Fruit fly (Drosophila melanogaster) whole organism, embryonic: Measurements from ENCODE around the gene CG7367.

Experiments
- Asciz ChIP-seq: fragments of 200-800 bp; sonication (Bioruptor generic); optimal IDR thresholded peaks from 2 replicates; lab custom pipeline; 2017; ENCODE audit warnings: missing biosample characterization, mild to moderate bottlenecking, missing genetic modification characterization, missing genetic modification reagents
- Atf3 ChIP-seq: fragments of 200-800 bp; sonication (Bioruptor generic); optimal IDR thresholded peaks from 3 replicates; lab custom pipeline; 2016; ENCODE audit warnings: missing biosample characterization, missing genetic modification characterization
- B-H1 ChIP-seq: fragments of 200-800 bp; sonication (Bioruptor generic); IDR thresholded peaks from 3 replicates; pipeline ENCODE4 v1.3.6; 2022; ENCODE audit warnings: missing biosample characterization, missing genetic modification characterization
- CG10209 ChIP-seq: fragments of 200-800 bp; sonication (Bioruptor generic); optimal IDR thresholded peaks from 3 replicates; lab custom pipeline; 2017; ENCODE audit warnings: missing biosample characterization, mild to moderate bottlenecking, missing genetic modification characterization, missing genetic modification reagents
- CG10321 ChIP-seq: fragments of 200-800 bp; sonication (Bioruptor generic); IDR thresholded peaks from 2 replicates; pipeline ENCODE4 v1.3.6; 2022; ENCODE audit warnings: missing biosample characterization, missing genetic modification characterization
- CG10462 ChIP-seq: fragments of 200-800 bp; sonication (Bioruptor generic); optimal IDR thresholded peaks from 2 replicates; lab custom pipeline; 2016; ENCODE audit warnings: missing biosample characterization, missing genetic modification characterization
- CG12942 ChIP-seq: fragments of 200-800 bp; sonication (Bioruptor generic); optimal IDR thresholded peaks from 3 replicates; lab custom pipeline; 2016; ENCODE audit warnings: missing biosample characterization, missing genetic modification characterization
- CG18011 ChIP-seq: fragments of 200-800 bp; sonication (Bioruptor generic); optimal IDR thresholded peaks from 2 replicates; lab custom pipeline; 2017; ENCODE audit warnings: missing biosample characterization, missing genetic modification characterization, mild to moderate bottlenecking, moderate library complexity, missing genotype
- CG3065 ChIP-seq: fragments of 200-800 bp; sonication (Bioruptor generic); optimal IDR thresholded peaks from 2 replicates; lab custom pipeline; 2016; ENCODE audit warnings: missing biosample characterization, missing genetic modification characterization
- CG34376 ChIP-seq: fragments of 200-800 bp; sonication (Bioruptor generic); optimal IDR thresholded peaks from 2 replicates; lab custom pipeline; 2018; ENCODE audit warnings: missing biosample characterization, mild to moderate bottlenecking, missing genetic modification characterization
- CG4424 ChIP-seq: fragments of 200-800 bp; sonication (Bioruptor generic); optimal IDR thresholded peaks from 3 replicates; lab custom pipeline; 2016; ENCODE audit warnings: missing biosample characterization, missing genetic modification characterization
- CG4730 ChIP-seq: fragments of 200-800 bp; sonication (Bioruptor generic); IDR thresholded peaks from 2 replicates; pipeline ENCODE4 v1.3.6; 2022; ENCODE audit warnings: missing biosample characterization, missing genetic modification characterization
- CG6854 ChIP-seq: fragments of 200-800 bp; sonication (Bioruptor generic); optimal IDR thresholded peaks from 3 replicates; lab custom pipeline; 2017; ENCODE audit warnings: missing biosample characterization, mild to moderate bottlenecking, missing genetic modification characterization
- CG9215 ChIP-seq: fragments of 200-800 bp; sonication (Bioruptor generic); IDR thresholded peaks from 2 replicates; pipeline ENCODE4 v1.3.6; 2022; ENCODE audit warnings: missing biosample characterization, missing genetic modification characterization
- HLHmδ ChIP-seq: fragments of 200-800 bp; sonication (Bioruptor generic); optimal IDR thresholded peaks from 2 replicates; lab custom pipeline; 2018; ENCODE audit warnings: missing biosample characterization, mild to moderate bottlenecking, missing genetic modification characterization, moderate library complexity
- Hmx ChIP-seq: fragments of 200-800 bp; sonication (Bioruptor generic); optimal IDR thresholded peaks from 2 replicates; lab custom pipeline; 2016; ENCODE audit warnings: missing biosample characterization, missing genetic modification characterization
- Nf-YC ChIP-seq: fragments of 200-800 bp; optimal IDR thresholded peaks from 3 replicates; lab custom pipeline; 2019; ENCODE audit warnings: missing biosample characterization, mild to moderate bottlenecking, missing genetic modification characterization, moderate library complexity
- Oaz ChIP-seq: fragments of 200-800 bp; sonication (Bioruptor generic); IDR thresholded peaks from 2 replicates; pipeline ENCODE4 v1.3.6; 2022; ENCODE audit warnings: missing biosample characterization, missing genetic modification characterization
- Ptx1 ChIP-seq: fragments of 200-800 bp; sonication (Bioruptor generic); IDR thresholded peaks from 2 replicates; pipeline ENCODE4 v1.3.6; 2022; ENCODE audit warnings: missing biosample characterization, missing genetic modification characterization
- Side ChIP-seq: fragments of 200-800 bp; sonication (Bioruptor generic); optimal IDR thresholded peaks from 2 replicates; lab custom pipeline; 2016; ENCODE audit warnings: missing biosample characterization, missing genetic modification characterization
- Stat92E ChIP-seq, 3 experiments: fragments of >200 bp in 2 of 3; fragments of 200-800 bp in 1 of 3; sonication (Bioruptor generic) in 1 of 3; optimal IDR thresholded peaks; 2 replicates each; lab custom pipeline; 2017 to 2019; ENCODE audit warnings: missing biosample characterization in 3 of 3, missing genetic modification characterization in 3 of 3, mild to moderate bottlenecking in 1 of 3, moderate library complexity in 1 of 3
- Tbp ChIP-seq: fragments of >200 bp; optimal IDR thresholded peaks from 2 replicates; lab custom pipeline; 2018; ENCODE audit warnings: missing biosample characterization, missing genetic modification characterization
- ara ChIP-seq: fragments of 200-800 bp; sonication (Bioruptor generic); IDR thresholded peaks from 2 replicates; pipeline ENCODE4 v1.3.6; 2022; ENCODE audit warnings: missing biosample characterization, missing genetic modification characterization
- ase ChIP-seq: fragments of 200-800 bp; sonication (Bioruptor generic); IDR thresholded peaks from 3 replicates; pipeline ENCODE4 v1.3.6; 2022; ENCODE audit warnings: missing biosample characterization, missing genetic modification characterization
- ash1 ChIP-seq: fragments of 200-800 bp; sonication (Bioruptor generic); optimal IDR thresholded peaks from 2 replicates; lab custom pipeline; 2018; ENCODE audit warnings: missing biosample characterization, mild to moderate bottlenecking, missing genetic modification characterization
- bbx ChIP-seq: fragments of 200-800 bp; sonication (Bioruptor generic); IDR thresholded peaks from 2 replicates; pipeline ENCODE4 v1.3.6; 2022; ENCODE audit warnings: missing biosample characterization, missing genetic modification characterization; ENCODE audit not compliant: partially characterized antibody
- ci ChIP-seq: fragments of 200-800 bp; sonication (Bioruptor generic); IDR thresholded peaks from 3 replicates; pipeline ENCODE4 v1.3.6; 2022; ENCODE audit warnings: missing biosample characterization, missing genetic modification characterization
- dmrt11E ChIP-seq: fragments of 200-800 bp; sonication (Bioruptor generic); optimal IDR thresholded peaks from 3 replicates; lab custom pipeline; 2018; ENCODE audit warnings: missing biosample characterization, mild to moderate bottlenecking, missing genetic modification characterization, moderate library complexity
- dpn ChIP-seq, 2 experiments: fragments of 200-800 bp; sonication (Bioruptor generic); optimal IDR thresholded peaks; 3 replicates each; lab custom pipeline; 2016; ENCODE audit warnings: missing biosample characterization in 2 of 2, missing genetic modification characterization in 2 of 2
- en ChIP-seq: fragments of 200-800 bp; sonication (Bioruptor generic); optimal IDR thresholded peaks from 2 replicates; lab custom pipeline; 2016; ENCODE audit warnings: missing biosample characterization, missing genetic modification characterization
- gfzf ChIP-seq: fragments of 200-800 bp; sonication (Bioruptor generic); optimal IDR thresholded peaks from 2 replicates; lab custom pipeline; 2016; ENCODE audit warnings: missing biosample characterization, mild to moderate bottlenecking, missing genetic modification characterization, moderate library complexity
- ham ChIP-seq: fragments of 200-800 bp; sonication (Bioruptor generic); IDR thresholded peaks from 2 replicates; pipeline ENCODE4 v1.3.6; 2022; ENCODE audit warnings: missing biosample characterization, missing genetic modification characterization
- hbn ChIP-seq: fragments of 200-800 bp; sonication (Bioruptor generic); IDR thresholded peaks from 2 replicates; pipeline ENCODE4 v1.3.6; 2022; ENCODE audit warnings: missing biosample characterization, missing genetic modification characterization; ENCODE audit not compliant: partially characterized antibody
- ind ChIP-seq: fragments of 200-800 bp; sonication (Bioruptor generic); optimal IDR thresholded peaks from 3 replicates; lab custom pipeline; 2016; ENCODE audit warnings: missing biosample characterization, missing genetic modification characterization
- insv ChIP-seq, 2 experiments: fragments of 200-800 bp; sonication (Bioruptor generic); optimal IDR thresholded peaks; 3 replicates each; lab custom pipeline; 2016 to 2018; ENCODE audit warnings: missing biosample characterization in 2 of 2, missing genetic modification characterization in 2 of 2
- mirr ChIP-seq: fragments of 200-800 bp; sonication (Bioruptor generic); optimal IDR thresholded peaks from 3 replicates; lab custom pipeline; 2018; ENCODE audit warnings: missing biosample characterization, mild to moderate bottlenecking, missing genetic modification characterization
- nau ChIP-seq: fragments of 200-800 bp; sonication (Bioruptor generic); optimal IDR thresholded peaks from 3 replicates; lab custom pipeline; 2017; ENCODE audit warnings: missing biosample characterization, mild to moderate bottlenecking, missing genetic modification characterization, missing genetic modification reagents
- oc ChIP-seq: fragments of 200-800 bp; sonication (Bioruptor generic); optimal IDR thresholded peaks from 2 replicates; lab custom pipeline; 2018; ENCODE audit warnings: missing biosample characterization, mild to moderate bottlenecking, missing genetic modification characterization, moderate library complexity
- pfk ChIP-seq: fragments of 200-800 bp; sonication (Bioruptor generic); optimal IDR thresholded peaks from 2 replicates; lab custom pipeline; 2018; ENCODE audit warnings: missing biosample characterization, mild to moderate bottlenecking, missing genetic modification characterization, moderate library complexity
- pros ChIP-seq: fragments of 200-800 bp; sonication (Bioruptor generic); optimal IDR thresholded peaks from 3 replicates; lab custom pipeline; 2019; ENCODE audit warnings: missing biosample characterization, mild to moderate bottlenecking, missing genetic modification characterization, moderate library complexity
- pum ChIP-seq: fragments of 200-800 bp; sonication (Bioruptor generic); optimal IDR thresholded peaks from 2 replicates; lab custom pipeline; 2016; ENCODE audit warnings: missing biosample characterization, missing genetic modification characterization
- sisA ChIP-seq: fragments of 200-800 bp; sonication (Bioruptor generic); IDR thresholded peaks from 2 replicates; pipeline ENCODE4 v1.3.6; 2022; ENCODE audit warnings: missing biosample characterization, missing genetic modification characterization
- slbo ChIP-seq: fragments of 200-800 bp; sonication (Bioruptor generic); IDR thresholded peaks from 2 replicates; pipeline ENCODE4 v1.3.6; 2022; ENCODE audit warnings: missing biosample characterization, missing genetic modification characterization
- stc ChIP-seq: fragments of 200-800 bp; sonication (Bioruptor generic); IDR thresholded peaks from 2 replicates; pipeline ENCODE4 v1.3.6; 2022; ENCODE audit warnings: missing biosample characterization, missing genetic modification characterization
- trh ChIP-seq: fragments of 200-800 bp; sonication (Bioruptor generic); optimal IDR thresholded peaks from 2 replicates; lab custom pipeline; 2016; ENCODE audit warnings: missing biosample characterization, missing genetic modification characterization
- twi ChIP-seq: fragments of 200-800 bp; optimal IDR thresholded peaks from 2 replicates; lab custom pipeline; 2019; ENCODE audit warnings: missing biosample characterization, mild to moderate bottlenecking, missing genetic modification characterization, moderate library complexity
- unpg ChIP-seq: fragments of 200-800 bp; sonication (Bioruptor generic); optimal IDR thresholded peaks from 3 replicates; lab custom pipeline; 2018; ENCODE audit warnings: missing biosample characterization, mild to moderate bottlenecking, missing genetic modification characterization, moderate library complexity
- wdn ChIP-seq: fragments of 200-800 bp; sonication (Bioruptor generic); IDR thresholded peaks from 2 replicates; pipeline ENCODE4 v1.3.6; 2022; ENCODE audit warnings: missing biosample characterization, missing genetic modification characterization
- wor ChIP-seq: fragments of 200-800 bp; sonication (Bioruptor generic); IDR thresholded peaks from 2 replicates; pipeline ENCODE4 v1.3.6; 2022; ENCODE audit warnings: missing biosample characterization, missing genetic modification characterization
- zf30C ChIP-seq: fragments of 200-800 bp; sonication (Bioruptor generic); optimal IDR thresholded peaks from 3 replicates; lab custom pipeline; 2018; ENCODE audit warnings: missing biosample characterization, mild to moderate bottlenecking, missing genetic modification characterization

CG7367 gene

dm6 chr2L:8042645-8043281 lies 3.2 kb upstream of the CG7367 start, which contains the start of gene RpL36A (continued):
- no peak for TF ChIP-seq gfzf
- TF ChIP-seq CG9215 (GFP tag; lab: Robert Waterston, UW), result no peak
- TF ChIP-seq Stat92E (GFP tag; optimal IDR thresholded peaks at IDR 0.05; lab: Kevin White, UChicago), result peak in 1 of 3 experiments; percentile 79
- peak; percentile 28 for TF ChIP-seq Atf3 (GFP tag; lab: Kevin White, UChicago)
- peak; percentile 94 for TF ChIP-seq bbx (GFP tag; lab: Robert Waterston, UW)
- TF ChIP-seq mirr (GFP tag; lab: Kevin White, UChicago), result peak; percentile 79
- TF ChIP-seq CG18011 (GFP tag; lab: Kevin White, UChicago), result peak; percentile 45
- no peak for TF ChIP-seq nau (GFP tag; lab: Kevin White, UChicago)
- TF ChIP-seq ash1 (GFP tag; lab: Kevin White, UChicago), result no peak
- TF ChIP-seq dpn (GFP tag; optimal IDR thresholded peaks at IDR 0.05; lab: Kevin White, UChicago), result peak; percentile 18 to 60
- TF ChIP-seq Ptx1 (GFP tag; lab: Robert Waterston, UW), result peak; percentile 47
- TF ChIP-seq CG4730 (GFP tag; lab: Robert Waterston, UW), result 0 out of 2 replicates have a peak, but pooled peaks have one; percentile 15
- TF ChIP-seq CG34376 (GFP tag; lab: Kevin White, UChicago), result peak; percentile 85
- no peak for TF ChIP-seq pros (GFP tag; lab: Kevin White, UChicago)
- TF ChIP-seq ase, result 0 out of 3 replicates have a peak, but pooled peaks have one; percentile 33
- TF ChIP-seq zf30C (GFP tag; lab: Kevin White, UChicago), result no peak
- no peak for TF ChIP-seq Nf-YC (tag; lab: Kevin White, UChicago)
- peak; percentile 4 for TF ChIP-seq twi (tag; lab: Kevin White, UChicago)
- peak; percentile 84 for TF ChIP-seq ci (GFP tag; lab: Robert Waterston, UW)
- peak; percentile 52 for TF ChIP-seq HLHmδ (GFP tag; lab: Kevin White, UChicago)
- no peak for TF ChIP-seq sisA (GFP tag; lab: Robert Waterston, UW)
- TF ChIP-seq CG12942 (GFP tag; lab: Kevin White, UChicago), result no peak
- TF ChIP-seq wor (GFP tag; lab: Robert Waterston, UW), result no peak
- TF ChIP-seq B-H1 (GFP tag; lab: Robert Waterston, UW), result peak; percentile 27; the same call in 1 of the 3 replicates
- TF ChIP-seq CG10462 (GFP tag; lab: Kevin White, UChicago), result no peak
- no peak for TF ChIP-seq CG3065 (GFP tag; lab: Kevin White, UChicago)
- TF ChIP-seq CG6854 (GFP tag; lab: Kevin White, UChicago), result peak; percentile 75
- peak; percentile 76 for TF ChIP-seq slbo (GFP tag; lab: Robert Waterston, UW)
- peak; percentile 42 for TF ChIP-seq CG10209
- no peak for TF ChIP-seq Hmx (GFP tag; lab: Kevin White, UChicago)
- TF ChIP-seq pum (GFP tag; lab: Kevin White, UChicago), result no peak
- peak; percentile 17 for TF ChIP-seq CG4424
- TF ChIP-seq stc, result peak; percentile 45
- peak; percentile 6 for TF ChIP-seq trh (GFP tag; lab: Kevin White, UChicago)
- TF ChIP-seq oc (tag; lab: Kevin White, UChicago), result no peak
- peak in 1 of 2 experiments; percentile 54 for TF ChIP-seq insv (GFP tag; optimal IDR thresholded peaks at IDR 0.05; lab: Kevin White, UChicago)
- TF ChIP-seq en, result peak; percentile 0
- no peak for TF ChIP-seq Asciz (GFP tag; lab: Kevin White, UChicago)
- peak; percentile 64 for TF ChIP-seq unpg (GFP tag; lab: Kevin White, UChicago)
- TF ChIP-seq pfk, result peak; percentile 61
- no peak for TF ChIP-seq Tbp (GFP tag; lab: Kevin White, UChicago)
- no peak for TF ChIP-seq CG10321 (GFP tag; lab: Robert Waterston, UW)
- no peak for TF ChIP-seq ham (GFP tag; lab: Robert Waterston, UW)
- peak; percentile 61 for TF ChIP-seq Side (GFP tag; lab: Kevin White, UChicago)
- TF ChIP-seq ara (GFP tag; lab: Robert Waterston, UW), result 0 out of 2 replicates have a peak, but pooled peaks have one; percentile 16
- no peak for TF ChIP-seq Oaz (GFP tag; lab: Robert Waterston, UW)
- TF ChIP-seq ind, result peak; percentile 36
- peak; percentile 35 for TF ChIP-seq dmrt11E (tag; lab: Kevin White, UChicago)
- TF ChIP-seq hbn (GFP tag; lab: Robert Waterston, UW), result peak; percentile 74
- no peak; the same call in 1 of the 2 replicates for TF ChIP-seq wdn
